Worm (Caenorhabditis elegans) whole organism, L1 larva: ENCODE data around the gene ckk-1.

ENCODE experiments used
- dpl-1 ChIP-seq, 3 experiments: fragments of 150-350 bp in 2 of 3; sonication (generic microtip) in 1 of 3; optimal IDR thresholded peaks; 2 replicates each; lab custom pipeline; 2014 to 2017; ENCODE audit warnings: missing biosample characterization in 3 of 3, missing genetic modification characterization in 3 of 3, missing genetic modification reagents in 3 of 3
- egl-27 ChIP-seq, 2 experiments: fragments of 150-350 bp in 1 of 2; sonication (generic microtip); optimal IDR thresholded peaks; 3 replicates each; lab custom pipeline; 2017 to 2018; ENCODE audit warnings: missing biosample characterization in 2 of 2, missing genetic modification characterization in 2 of 2, missing genetic modification reagents in 2 of 2
- fos-1 ChIP-seq: fragments of 150-350 bp; optimal IDR thresholded peaks from 2 replicates; lab custom pipeline; 2014; ENCODE audit warnings: missing biosample characterization, missing genetic modification characterization
- jun-1 ChIP-seq: fragments of 150-350 bp; optimal IDR thresholded peaks from 2 replicates; lab custom pipeline; 2014; ENCODE audit warnings: missing biosample characterization, missing genetic modification reagents, missing genetic modification characterization
- lin-35 ChIP-seq, 2 experiments: fragments of 150-350 bp; optimal IDR thresholded peaks; 2 replicates each; lab custom pipeline; 2014; ENCODE audit warnings: missing biosample characterization in 2 of 2, missing genetic modification characterization in 2 of 2, missing genetic modification reagents in 2 of 2
- rnt-1 ChIP-seq: sonication (generic microtip); optimal IDR thresholded peaks from 2 replicates; lab custom pipeline; 2016; ENCODE audit warnings: mild to moderate bottlenecking, missing genetic modification characterization, moderate library complexity, missing compliant biosample characterization
- sptf-1 ChIP-seq: fragments of 150-350 bp; optimal IDR thresholded peaks from 2 replicates; lab custom pipeline; 2014; ENCODE audit warnings: missing biosample characterization, missing genetic modification characterization
- unc-30 ChIP-seq: sonication (generic microtip); optimal IDR thresholded peaks from 2 replicates; lab custom pipeline; 2017; ENCODE audit warnings: missing biosample characterization, missing genetic modification characterization
- ztf-4 ChIP-seq: fragments of 150-350 bp; optimal IDR thresholded peaks from 2 replicates; lab custom pipeline; 2014; ENCODE audit warnings: missing biosample characterization, missing genetic modification characterization

- TF ChIP-seq lin-35 (GFP tag; optimal IDR thresholded peaks at IDR 0.05; lab: Kevin White, UChicago) (peak in 1 of 2 experiments; percentile 54), ztf-4 (tag; lab: Kevin White, UChicago) (no peak), sptf-1 (tag; lab: Kevin White, UChicago) (no peak), unc-30 (tag; lab: Kevin White, UChicago) (no peak), fos-1 (peak; percentile 33), dpl-1 (GFP tag; optimal IDR thresholded peaks at IDR 0.05; lab: Kevin White, UChicago) (peak in 1 of 3 experiments; percentile 32), jun-1 (no peak), egl-27 (tag; optimal IDR thresholded peaks at IDR 0.05; lab: Kevin White, UChicago) (no peak), rnt-1 (tag; lab: Kevin White, UChicago) (peak; percentile 43)
Observed at ce11 chrIII:5688246-5688645, 53.0 kb downstream of the ckk-1 start.
